Fruit fly (Drosophila melanogaster) whole organism, adult: Measurements from ENCODE around the gene Shawl.

ENCODE experiments used
- CG11617 ChIP-seq: fragments of 200-800 bp; sonication (Bioruptor generic); optimal IDR thresholded peaks from 2 replicates; lab custom pipeline; 2017; ENCODE audit warnings: mild to moderate bottlenecking, missing biosample characterization, missing genetic modification reagents, missing genetic modification characterization
- CG12768 ChIP-seq: fragments of 200-800 bp; sonication (Bioruptor generic); optimal IDR thresholded peaks from 2 replicates; lab custom pipeline; 2017; ENCODE audit warnings: missing biosample characterization, missing genetic modification characterization, mild to moderate bottlenecking, moderate library complexity, missing genetic modification reagents
- Mnt ChIP-seq: fragments of 200-800 bp; sonication (Bioruptor generic); optimal IDR thresholded peaks from 2 replicates; lab custom pipeline; 2016; ENCODE audit warnings: missing biosample characterization, mild to moderate bottlenecking, missing genetic modification characterization
- bab1 ChIP-seq: fragments of 200-800 bp; sonication (Bioruptor generic); optimal IDR thresholded peaks from 3 replicates; lab custom pipeline; 2019; ENCODE audit warnings: missing biosample characterization, mild to moderate bottlenecking, missing genetic modification characterization, moderate library complexity
- cic ChIP-seq: fragments of 200-800 bp; sonication (Bioruptor generic); optimal IDR thresholded peaks from 2 replicates; lab custom pipeline; 2017; ENCODE audit warnings: missing biosample characterization, mild to moderate bottlenecking, missing genetic modification characterization, moderate library complexity
- pad ChIP-seq: fragments of 200-800 bp; sonication (Bioruptor generic); optimal IDR thresholded peaks from 3 replicates; lab custom pipeline; 2017; ENCODE audit warnings: missing biosample characterization, missing genetic modification characterization, mild to moderate bottlenecking, moderate library complexity, missing genetic modification reagents
- tj ChIP-seq: fragments of 200-800 bp; sonication (Bioruptor generic); optimal IDR thresholded peaks from 3 replicates; lab custom pipeline; 2017; ENCODE audit warnings: missing biosample characterization, mild to moderate bottlenecking, missing genetic modification characterization, moderate library complexity

- TF ChIP-seq bab1 (no peak), pad (GFP tag; lab: Kevin White, UChicago) (no peak), tj (GFP tag; lab: Kevin White, UChicago) (no peak), CG11617 (GFP tag; lab: Kevin White, UChicago) (no peak), cic (no peak), Mnt (GFP tag; lab: Kevin White, UChicago) (no peak), CG12768 (GFP tag; lab: Kevin White, UChicago) (no peak)
These were observed 12.6 kb upstream of the Shawl start, which contains the start of gene CG42847 for dm6 chr2L:9427570-9427969.
